Fruit fly (Drosophila melanogaster): ENCODE results near the gene SH3PX1.
A peak's percentile ranks its signal among the peaks of the same experiment; 100 is the strongest.

SH3PX1 gene

dm6 chr3L:9698193-9698642 is 15.4 kb downstream of the SH3PX1 start, which contains the start of gene Ubc4 (continued):
- TF ChIP-seq CG8632 (GFP tag; optimal IDR thresholded peaks at IDR 0.05) (no peak), CG9139 (GFP tag; optimal IDR thresholded peaks at IDR 0.05) (no peak), Met (GFP tag; optimal IDR thresholded peaks at IDR 0.05) (no peak), Hr4 (GFP tag; optimal IDR thresholded peaks at IDR 0.05) (no peak), CG4318 (GFP tag; optimal IDR thresholded peaks at IDR 0.05) (no peak), CG6163 (GFP tag; IDR thresholded peaks at IDR 0.05) (0 out of 3 replicates have a peak, but pooled peaks have one; percentile 39), Hr39 (GFP tag; optimal IDR thresholded peaks at IDR 0.05) (no peak), CG7368 (GFP tag; optimal IDR thresholded peaks at IDR 0.05) (peak; percentile 21), CG10669 (GFP tag; optimal IDR thresholded peaks at IDR 0.05) (no peak), fd59A (GFP tag; optimal IDR thresholded peaks at IDR 0.05) (no peak), CG3919 (GFP tag; optimal IDR thresholded peaks at IDR 0.05) (no peak), Sox14 (GFP tag; optimal IDR thresholded peaks at IDR 0.05) (peak; percentile 70), fd85E (GFP tag; optimal IDR thresholded peaks at IDR 0.05) (no peak), acj6 (GFP tag; optimal IDR thresholded peaks at IDR 0.05) (no peak), Hr38 (GFP tag; optimal IDR thresholded peaks at IDR 0.05) (no peak), CG6276 (GFP tag; optimal IDR thresholded peaks at IDR 0.05) (no peak), eg (GFP tag; IDR thresholded peaks at IDR 0.05) (no peak), achi (GFP tag; optimal IDR thresholded peaks at IDR 0.05) (no peak), Eip78C (GFP tag) (no peak), CG8319 (GFP tag; optimal IDR thresholded peaks at IDR 0.05) (no peak), CG6808 (GFP tag; optimal IDR thresholded peaks at IDR 0.05) (no peak), dsx (GFP tag; optimal IDR thresholded peaks at IDR 0.05; ENCODE audit: poor library complexity, severe bottlenecking) (no peak), Ets21C (GFP tag; optimal IDR thresholded peaks at IDR 0.05) (no peak), esn (GFP tag; optimal IDR thresholded peaks at IDR 0.05) (peak; percentile 52), topi (GFP tag; optimal IDR thresholded peaks at IDR 0.05) (no peak), net (GFP tag; optimal IDR thresholded peaks at IDR 0.05) (no peak), spab (GFP tag; optimal IDR thresholded peaks at IDR 0.05) (no peak), cyc (GFP tag; optimal IDR thresholded peaks at IDR 0.05) (no peak), Ets96B (tag; optimal IDR thresholded peaks at IDR 0.05) (peak; percentile 7), Eip75B (GFP tag; optimal IDR thresholded peaks at IDR 0.05) (no peak), CG6792 (GFP tag; optimal IDR thresholded peaks at IDR 0.05) (no peak), Sox102F (GFP tag; optimal IDR thresholded peaks at IDR 0.05) (no peak), pdm3 (GFP tag; optimal IDR thresholded peaks at IDR 0.05) (no peak), Gug (GFP tag; IDR thresholded peaks at IDR 0.05) (no peak), fkh (GFP tag; optimal IDR thresholded peaks at IDR 0.05) (no peak), OdsH (GFP tag; optimal IDR thresholded peaks at IDR 0.05) (no peak), CG34406 (GFP tag; optimal IDR thresholded peaks at IDR 0.05) (no peak), CG11902 (GFP tag; optimal IDR thresholded peaks at IDR 0.05) (no peak), CG16779 (tag; optimal IDR thresholded peaks at IDR 0.05) (no peak), salr (GFP tag; optimal IDR thresholded peaks at IDR 0.05) (no peak)

DNA sequence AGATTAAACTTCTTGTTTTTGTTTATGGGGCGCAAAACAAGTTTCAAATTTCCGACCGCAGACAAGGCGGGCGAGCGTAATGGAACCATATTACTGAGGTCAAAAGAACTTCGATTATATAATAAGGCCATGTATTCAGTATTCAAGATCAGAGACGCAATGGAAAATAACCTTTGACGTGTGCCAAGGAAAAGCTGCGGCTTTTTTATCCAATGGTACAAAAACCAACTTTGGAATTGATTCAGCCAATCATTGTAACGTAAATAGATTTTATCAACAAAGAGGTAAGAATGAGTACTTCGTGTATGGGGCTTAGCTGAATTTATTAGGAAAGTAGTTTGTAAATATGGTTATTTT is 16.1 kb downstream of the SH3PX1 start:
- TF ChIP-seq achi (GFP tag; optimal IDR thresholded peaks at IDR 0.05): no peak
- no peak for TF ChIP-seq Eip78C (GFP tag)
- TF ChIP-seq Hr4 (GFP tag; optimal IDR thresholded peaks at IDR 0.05): no peak
- TF ChIP-seq CG11902 (GFP tag; optimal IDR thresholded peaks at IDR 0.05): no peak
- no peak for TF ChIP-seq spab (GFP tag; optimal IDR thresholded peaks at IDR 0.05)
- TF ChIP-seq CG6792 (GFP tag; optimal IDR thresholded peaks at IDR 0.05): no peak
- TF ChIP-seq CG8119 (GFP tag; IDR thresholded peaks at IDR 0.05): no peak
- no peak for TF ChIP-seq CG10669 (GFP tag; optimal IDR thresholded peaks at IDR 0.05)
- no peak for TF ChIP-seq CG7368 (GFP tag; optimal IDR thresholded peaks at IDR 0.05)
- no peak for TF ChIP-seq dsx (GFP tag; optimal IDR thresholded peaks at IDR 0.05; ENCODE audit: poor library complexity, severe bottlenecking)
- no peak for TF ChIP-seq topi (GFP tag; optimal IDR thresholded peaks at IDR 0.05)
- no peak for TF ChIP-seq CG9139 (GFP tag; optimal IDR thresholded peaks at IDR 0.05)
- TF ChIP-seq fd59A (GFP tag; optimal IDR thresholded peaks at IDR 0.05): no peak
- TF ChIP-seq fd85E (GFP tag; optimal IDR thresholded peaks at IDR 0.05): no peak
- no peak for TF ChIP-seq CG15336 (GFP tag; IDR thresholded peaks at IDR 0.05)
- TF ChIP-seq cyc (GFP tag; optimal IDR thresholded peaks at IDR 0.05): no peak
